Worm (Caenorhabditis elegans): Measurements from ENCODE around the gene R10E11.9.

Gene R10E11.9

ce11 chrIII:9775916-9776315 lies 17.5 kb downstream of the R10E11.9 start:
- TF ChIP-seq zip-8 (tag; optimal IDR thresholded peaks at IDR 0.05), result no peak

DNA sequence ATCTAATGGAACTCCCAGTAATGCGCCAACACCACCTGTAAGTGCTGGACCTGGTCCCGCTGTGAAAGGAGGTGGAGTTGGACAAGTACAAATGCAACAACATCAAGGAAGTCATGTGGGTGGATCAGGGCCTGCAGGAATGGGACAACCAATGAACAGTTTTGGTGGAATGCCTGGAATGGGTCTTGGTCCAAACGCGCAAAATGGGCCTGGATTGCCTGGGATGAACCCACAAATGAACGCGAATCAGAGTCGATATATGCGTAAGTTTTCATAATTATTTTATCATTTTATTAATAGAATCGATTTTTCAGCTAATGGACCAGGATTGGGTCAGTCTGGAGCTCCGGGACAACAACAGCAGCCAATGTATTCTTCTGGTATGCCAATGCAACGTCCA lies 21.0 kb downstream of the R10E11.9 start:
- TF ChIP-seq lin-32 (GFP tag; optimal IDR thresholded peaks at IDR 0.05) (no peak), ces-1 (GFP tag; optimal IDR thresholded peaks at IDR 0.05) (no peak), ham-2 (GFP tag; optimal IDR thresholded peaks at IDR 0.05) (no peak), M03D4.4 (tag; optimal IDR thresholded peaks at IDR 0.05) (no peak), zip-8 (tag; optimal IDR thresholded peaks at IDR 0.05) (no peak)

- TF ChIP-seq ham-2 (GFP tag; optimal IDR thresholded peaks at IDR 0.05) (no peak), lin-32 (GFP tag; optimal IDR thresholded peaks at IDR 0.05) (no peak), mab-5 (tag; optimal IDR thresholded peaks at IDR 0.05) (no peak), M03D4.4 (tag; optimal IDR thresholded peaks at IDR 0.05) (no peak), nhr-2 (tag; optimal IDR thresholded peaks at IDR 0.05) (no peak), ces-1 (GFP tag; optimal IDR thresholded peaks at IDR 0.05) (no peak), ceh-43 (GFP tag; optimal IDR thresholded peaks at IDR 0.05) (no peak), tbx-8 (GFP tag; optimal IDR thresholded peaks at IDR 0.05) (no peak), mep-1 (tag; optimal IDR thresholded peaks at IDR 0.05) (no peak)
Observed at ce11 chrIII:9770590-9770989, 22.9 kb downstream of the R10E11.9 start.

- TF ChIP-seq tbx-8 (GFP tag; optimal IDR thresholded peaks at IDR 0.05) (no peak), lin-32 (GFP tag; optimal IDR thresholded peaks at IDR 0.05) (peak; percentile 24)
Observed at ce11 chrIII:9768023-9768422, 25.4 kb downstream of the R10E11.9 start.

DNA sequence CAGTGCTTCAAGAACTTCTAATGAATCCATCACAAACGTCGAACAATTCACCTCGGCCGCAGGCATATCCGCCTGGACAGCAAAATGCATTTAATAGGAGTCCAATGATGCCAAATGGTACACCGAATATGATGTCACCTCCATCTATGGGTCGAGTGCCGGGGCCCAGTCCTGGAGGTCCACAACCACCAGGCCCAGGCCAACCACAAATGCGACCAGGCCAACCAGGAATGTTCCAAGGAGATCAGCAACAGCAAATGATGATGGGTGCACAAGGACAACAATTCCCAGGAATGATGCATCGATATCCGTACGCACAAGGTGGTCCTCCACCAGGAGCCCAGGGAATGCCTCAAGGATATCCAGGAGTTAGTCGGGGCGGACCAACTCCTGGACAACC lies 26.3 kb downstream of the R10E11.9 start:
- no peak for TF ChIP-seq hlh-1 (tag; optimal IDR thresholded peaks at IDR 0.05)
- TF ChIP-seq unc-62 (GFP tag; optimal IDR thresholded peaks at IDR 0.05), result no peak
- TF ChIP-seq mep-1 (tag; optimal IDR thresholded peaks at IDR 0.05), result no peak
- TF ChIP-seq ces-1 (GFP tag; optimal IDR thresholded peaks at IDR 0.05), result no peak
- TF ChIP-seq flh-1 (GFP tag; optimal IDR thresholded peaks at IDR 0.05), result no peak
- no peak for TF ChIP-seq ceh-39 (tag; optimal IDR thresholded peaks at IDR 0.05)
- TF ChIP-seq ztf-11 (tag; optimal IDR thresholded peaks at IDR 0.05), result no peak
- TF ChIP-seq bed-3 (GFP tag; optimal IDR thresholded peaks at IDR 0.05), result no peak
- TF ChIP-seq M03D4.4 (tag; optimal IDR thresholded peaks at IDR 0.05), result no peak
- TF ChIP-seq lin-32 (GFP tag; optimal IDR thresholded peaks at IDR 0.05), result no peak
- TF ChIP-seq nhr-76 (tag; optimal IDR thresholded peaks at IDR 0.05), result no peak
- TF ChIP-seq zip-8 (tag; optimal IDR thresholded peaks at IDR 0.05), result no peak
- no peak for TF ChIP-seq elt-1 (tag; optimal IDR thresholded peaks at IDR 0.05; ENCODE audit: borderline replicate concordance, insufficient read depth)
- TF ChIP-seq tbx-8 (GFP tag; optimal IDR thresholded peaks at IDR 0.05), result no peak
- no peak for TF ChIP-seq blmp-1 (tag; optimal IDR thresholded peaks at IDR 0.05)
- TF ChIP-seq ceh-83 (GFP tag; optimal IDR thresholded peaks at IDR 0.05), result no peak
- no peak for TF ChIP-seq sem-2 (GFP tag; optimal IDR thresholded peaks at IDR 0.05)

ce11 chrIII:9766175-9766574 lies 27.3 kb downstream of the R10E11.9 start, which contains the start of gene cbp-1:
cbp-1 (plus strand) TSS chrIII:9766509.
- TF ChIP-seq ceh-39 (tag; optimal IDR thresholded peaks at IDR 0.05), result peak; percentile 42
- peak; percentile 21 for TF ChIP-seq unc-62 (GFP tag; optimal IDR thresholded peaks at IDR 0.05)
- peak; percentile 76 for TF ChIP-seq ces-1 (GFP tag; optimal IDR thresholded peaks at IDR 0.05)
- TF ChIP-seq elt-3 (tag; optimal IDR thresholded peaks at IDR 0.05), result no peak
- TF ChIP-seq lsy-2 (tag; optimal IDR thresholded peaks at IDR 0.05), result peak; percentile 69

- peak; percentile 71 for TF ChIP-seq ces-1 (GFP tag; optimal IDR thresholded peaks at IDR 0.05)
- peak; percentile 57 for TF ChIP-seq bed-3 (GFP tag; optimal IDR thresholded peaks at IDR 0.05)
- peak; percentile 82 for TF ChIP-seq sem-2 (GFP tag; optimal IDR thresholded peaks at IDR 0.05)
- TF ChIP-seq ztf-11 (tag; optimal IDR thresholded peaks at IDR 0.05), result peak; percentile 92
- TF ChIP-seq lin-32 (GFP tag; optimal IDR thresholded peaks at IDR 0.05), result peak; percentile 83
- TF ChIP-seq ham-2 (GFP tag; optimal IDR thresholded peaks at IDR 0.05), result peak; percentile 82
- TF ChIP-seq zip-8 (tag; optimal IDR thresholded peaks at IDR 0.05), result no peak
- peak; percentile 99 for TF ChIP-seq lsy-2 (tag; optimal IDR thresholded peaks at IDR 0.05)
- TF ChIP-seq ceh-83 (GFP tag; optimal IDR thresholded peaks at IDR 0.05), result peak; percentile 94
- peak; percentile 39 for TF ChIP-seq unc-39 (tag; optimal IDR thresholded peaks at IDR 0.05)
- TF ChIP-seq elt-1 (tag; optimal IDR thresholded peaks at IDR 0.05; ENCODE audit: borderline replicate concordance, insufficient read depth), result no peak
- TF ChIP-seq hlh-1 (tag; optimal IDR thresholded peaks at IDR 0.05), result peak; percentile 70
- TF ChIP-seq nhr-28 (tag; optimal IDR thresholded peaks at IDR 0.05), result no peak
- peak; percentile 95 for TF ChIP-seq sptf-1 (tag; optimal IDR thresholded peaks at IDR 0.05)
- peak; percentile 45 for TF ChIP-seq elt-3 (tag; optimal IDR thresholded peaks at IDR 0.05)
- TF ChIP-seq mls-2 (tag; optimal IDR thresholded peaks at IDR 0.05), result peak; percentile 92
- peak; percentile 95 for TF ChIP-seq mep-1 (tag; optimal IDR thresholded peaks at IDR 0.05)
- no peak for TF ChIP-seq snpc-4 (tag; optimal IDR thresholded peaks at IDR 0.05)
- TF ChIP-seq drap-1 (GFP tag; optimal IDR thresholded peaks at IDR 0.05), result peak; percentile 95
- TF ChIP-seq blmp-1 (tag; optimal IDR thresholded peaks at IDR 0.05), result peak; percentile 48
- TF ChIP-seq tbx-8 (GFP tag; optimal IDR thresholded peaks at IDR 0.05), result peak; percentile 86
- TF ChIP-seq M03D4.4 (tag; optimal IDR thresholded peaks at IDR 0.05), result peak; percentile 93
- peak; percentile 6 for TF ChIP-seq mab-5 (tag; optimal IDR thresholded peaks at IDR 0.05)
- TF ChIP-seq nhr-76 (tag; optimal IDR thresholded peaks at IDR 0.05), result no peak
- TF ChIP-seq nhr-237 (tag; optimal IDR thresholded peaks at IDR 0.05), result peak; percentile 86
- peak; percentile 81 for TF ChIP-seq unc-62 (GFP tag; optimal IDR thresholded peaks at IDR 0.05)
- no peak for TF ChIP-seq flh-1 (GFP tag; optimal IDR thresholded peaks at IDR 0.05)
- TF ChIP-seq ceh-43 (GFP tag; optimal IDR thresholded peaks at IDR 0.05), result peak; percentile 80
- peak; percentile 91 for TF ChIP-seq unc-120 (tag; optimal IDR thresholded peaks at IDR 0.05; ENCODE audit: poor library complexity, severe bottlenecking)
- peak; percentile 94 for TF ChIP-seq cnd-1 (tag; optimal IDR thresholded peaks at IDR 0.05)
- peak; percentile 75 for TF ChIP-seq nhr-12 (tag; optimal IDR thresholded peaks at IDR 0.05)
- TF ChIP-seq ceh-39 (tag; optimal IDR thresholded peaks at IDR 0.05), result peak; percentile 97
Observed at ce11 chrIII:9765465-9765900, 28.0 kb downstream of the R10E11.9 start.
